Worm (Caenorhabditis elegans) whole organism, L4 larva: ENCODE data around the gene his-24.

Source experiments
- D1046.2 ChIP-seq: fragments of 200-800 bp; sonication (Bioruptor generic); IDR thresholded peaks from 2 replicates; pipeline ENCODE4 v1.3.6; 2022; ENCODE audit warnings: missing genetic modification characterization, missing compliant biosample characterization
- F26F4.8 ChIP-seq: fragments of 200-800 bp; sonication (Bioruptor generic); conservative IDR thresholded peaks from 2 replicates; pipeline ENCODE4 v1.3.6; 2022; ENCODE audit warnings: missing genetic modification characterization, missing compliant biosample characterization
- F37D6.2 ChIP-seq: sonication (generic microtip); optimal IDR thresholded peaks from 2 replicates; lab custom pipeline; 2016; ENCODE audit warnings: mild to moderate bottlenecking, missing genetic modification characterization, missing compliant biosample characterization
- F49E8.2 ChIP-seq: sonication (generic microtip); optimal IDR thresholded peaks from 2 replicates; lab custom pipeline; 2016; ENCODE audit warnings: missing compliant biosample characterization, mild to moderate bottlenecking, missing genetic modification characterization, borderline replicate concordance
- R02D3.7 ChIP-seq: fragments of 150-350 bp; sonication (generic microtip); optimal IDR thresholded peaks from 3 replicates; lab custom pipeline; 2014; ENCODE audit warnings: missing biosample characterization, missing genetic modification characterization
- T26A8.4 ChIP-seq: fragments of 200-800 bp; sonication (Bioruptor generic); IDR thresholded peaks from 2 replicates; pipeline ENCODE4 v1.3.6; 2022; ENCODE audit warnings: missing genetic modification characterization, missing compliant biosample characterization
- Y105C5A.15 ChIP-seq: fragments of 200-800 bp; sonication (Bioruptor generic); IDR thresholded peaks from 2 replicates; pipeline ENCODE4 v1.3.6; 2022; ENCODE audit warnings: missing genetic modification characterization, missing compliant biosample characterization
- Y48G9A.11 ChIP-seq: fragments of 200-800 bp; sonication (Bioruptor generic); IDR thresholded peaks from 2 replicates; pipeline ENCODE4 v1.3.6; 2022; ENCODE audit warnings: missing genetic modification reagents, missing genetic modification characterization, missing compliant biosample characterization
- Y75B8A.6 ChIP-seq: fragments of 200-800 bp; sonication (Bioruptor generic); IDR thresholded peaks from 2 replicates; pipeline ENCODE4 v1.3.6; 2022; ENCODE audit warnings: missing genetic modification reagents, missing genetic modification characterization, missing compliant biosample characterization
- ZK337.2 ChIP-seq: fragments of 200-800 bp; sonication (Bioruptor generic); IDR thresholded peaks from 2 replicates; pipeline ENCODE4 v1.3.6; 2022; ENCODE audit warnings: missing genetic modification reagents, missing genetic modification characterization, missing compliant biosample characterization
- arid-1 ChIP-seq: fragments of 200-800 bp; sonication (Bioruptor generic); conservative IDR thresholded peaks from 2 replicates; pipeline ENCODE4 v1.3.6; 2022; ENCODE audit warnings: missing genetic modification reagents, missing genetic modification characterization, missing compliant biosample characterization
- ceh-62 ChIP-seq: sonication (generic microtip); optimal IDR thresholded peaks from 2 replicates; lab custom pipeline; 2017; ENCODE audit warnings: missing biosample characterization, missing genetic modification characterization
- ces-1 ChIP-seq: fragments of 150-350 bp; sonication (generic microtip); optimal IDR thresholded peaks from 4 replicates; lab custom pipeline; 2014; ENCODE audit warnings: missing biosample characterization, missing genetic modification reagents, missing genetic modification characterization
- ctbp-1 ChIP-seq: fragments of 200-800 bp; sonication (Bioruptor generic); IDR thresholded peaks from 2 replicates; pipeline ENCODE4 v1.3.6; 2022; ENCODE audit warnings: missing genetic modification reagents, missing genetic modification characterization, missing compliant biosample characterization
- daf-12 ChIP-seq: fragments of 150-350 bp; optimal IDR thresholded peaks from 2 replicates; lab custom pipeline; 2014; ENCODE audit warnings: missing biosample characterization, missing genetic modification reagents, missing genetic modification characterization
- daf-19 ChIP-seq: fragments of 200-800 bp; sonication (Bioruptor generic); conservative IDR thresholded peaks from 2 replicates; pipeline ENCODE4 v1.3.6; 2022; ENCODE audit warnings: missing genetic modification characterization, missing compliant biosample characterization
- daf-8 ChIP-seq: fragments of 200-800 bp; sonication (Bioruptor generic); IDR thresholded peaks from 2 replicates; pipeline ENCODE4 v1.3.6; 2022; ENCODE audit warnings: missing genetic modification characterization, missing compliant biosample characterization
- dpl-1 ChIP-seq: fragments of 150-350 bp; optimal IDR thresholded peaks from 2 replicates; lab custom pipeline; 2014; ENCODE audit warnings: missing biosample characterization, missing genetic modification reagents, missing genetic modification characterization
- egl-43 ChIP-seq: fragments of 200-800 bp; sonication (Bioruptor generic); IDR thresholded peaks from 2 replicates; pipeline ENCODE4 v1.3.6; 2022; ENCODE audit warnings: missing genetic modification reagents, missing genetic modification characterization, missing compliant biosample characterization
- fkh-10 ChIP-seq: fragments of 150-350 bp; optimal IDR thresholded peaks from 2 replicates; lab custom pipeline; 2014; ENCODE audit warnings: missing biosample characterization, missing genetic modification reagents, missing genetic modification characterization
- hif-1 ChIP-seq, 2 experiments: sonication (generic microtip); optimal IDR thresholded peaks; 2 replicates each; lab custom pipeline; 2016 to 2017; ENCODE audit warnings: missing compliant biosample characterization in 2 of 2, missing genetic modification characterization in 2 of 2, missing genetic modification reagents in 2 of 2, missing genotype in 2 of 2, mild to moderate bottlenecking in 1 of 2
- hmg-1.1 ChIP-seq: fragments of 200-800 bp; sonication (Bioruptor generic); IDR thresholded peaks from 2 replicates; pipeline ENCODE4 v1.3.6; 2022; ENCODE audit warnings: missing genetic modification reagents, missing genetic modification characterization, missing compliant biosample characterization
- lim-7 ChIP-seq: fragments of 200-800 bp; sonication (Bioruptor generic); IDR thresholded peaks from 2 replicates; pipeline ENCODE4 v1.3.6; 2022; ENCODE audit warnings: missing genetic modification characterization, missing compliant biosample characterization
- lin-1 ChIP-seq: fragments of 200-800 bp; sonication (Bioruptor generic); IDR thresholded peaks from 2 replicates; pipeline ENCODE4 v1.3.6; 2022; ENCODE audit warnings: missing genetic modification reagents, missing genetic modification characterization, missing compliant biosample characterization
- lin-13 ChIP-seq: fragments of 150-350 bp; optimal IDR thresholded peaks from 2 replicates; lab custom pipeline; 2014; ENCODE audit warnings: missing biosample characterization, missing genetic modification reagents, missing genetic modification characterization
- lin-29 ChIP-seq: fragments of 200-800 bp; sonication (Bioruptor generic); IDR thresholded peaks from 2 replicates; pipeline ENCODE4 v1.3.6; 2022; ENCODE audit warnings: missing genetic modification reagents, missing genetic modification characterization, missing compliant biosample characterization
- lin-38 ChIP-seq: fragments of 200-800 bp; sonication (Bioruptor generic); IDR thresholded peaks from 2 replicates; pipeline ENCODE4 v1.3.6; 2022; ENCODE audit warnings: missing genetic modification reagents, missing genetic modification characterization, missing compliant biosample characterization
- lin-39 ChIP-seq: fragments of 150-350 bp; optimal IDR thresholded peaks from 2 replicates; lab custom pipeline; 2014; ENCODE audit warnings: missing biosample characterization, missing genetic modification reagents, missing genetic modification characterization
- lir-3 ChIP-seq: sonication (generic microtip); optimal IDR thresholded peaks from 2 replicates; lab custom pipeline; 2016; ENCODE audit warnings: mild to moderate bottlenecking, missing genetic modification characterization, missing compliant biosample characterization
- madf-9 ChIP-seq: fragments of 200-800 bp; sonication (Bioruptor generic); conservative IDR thresholded peaks from 2 replicates; pipeline ENCODE4 v1.3.6; 2022; ENCODE audit warnings: missing genetic modification reagents, missing genetic modification characterization, missing compliant biosample characterization
- mep-1 ChIP-seq: fragments of 150-350 bp; sonication (generic microtip); optimal IDR thresholded peaks from 3 replicates; lab custom pipeline; 2014; ENCODE audit warnings: missing biosample characterization, missing genetic modification characterization
- mxl-3 ChIP-seq: fragments of 200-800 bp; sonication (Bioruptor generic); optimal IDR thresholded peaks from 2 replicates; lab custom pipeline; 2018; ENCODE audit warnings: mild to moderate bottlenecking, missing genetic modification characterization, missing compliant biosample characterization
- nhr-11 ChIP-seq: fragments of 150-350 bp; optimal IDR thresholded peaks from 2 replicates; lab custom pipeline; 2014; ENCODE audit warnings: missing biosample characterization, missing genetic modification characterization
- nhr-111 ChIP-seq: fragments of 200-800 bp; sonication (Bioruptor generic); optimal IDR thresholded peaks from 2 replicates; lab custom pipeline; 2018; ENCODE audit warnings: mild to moderate bottlenecking, missing genetic modification characterization, missing compliant biosample characterization
- nhr-25 ChIP-seq: sonication (generic microtip); optimal IDR thresholded peaks from 2 replicates; lab custom pipeline; 2017; ENCODE audit warnings: missing genetic modification characterization, mild to moderate bottlenecking, missing compliant biosample characterization, antibody characterized with exemption, moderate library complexity, borderline replicate concordance; ENCODE audit not compliant: insufficient read depth
- nhr-28 ChIP-seq: fragments of 150-350 bp; optimal IDR thresholded peaks from 2 replicates; lab custom pipeline; 2014; ENCODE audit warnings: missing biosample characterization, missing genetic modification characterization
- nhr-41 ChIP-seq: fragments of 200-800 bp; sonication (Bioruptor generic); IDR thresholded peaks from 2 replicates; pipeline ENCODE4 v1.3.6; 2022; ENCODE audit warnings: missing genetic modification reagents, missing genetic modification characterization, missing compliant biosample characterization
- nhr-42 ChIP-seq: fragments of 200-800 bp; sonication (Bioruptor generic); IDR thresholded peaks from 2 replicates; pipeline ENCODE4 v1.3.6; 2022; ENCODE audit warnings: missing genetic modification characterization, missing compliant biosample characterization
- pha-4 ChIP-seq, 2 experiments: fragments of 150-350 bp in 1 of 2; fragments of 200-800 bp in 1 of 2; sonication (Bioruptor generic) in 1 of 2; IDR thresholded peaks in 1 of 2; optimal IDR thresholded peaks in 1 of 2; 2 replicates each; pipeline versions ENCODE4 v1.3.6 to Lab custom; 2014 to 2022; ENCODE audit warnings: missing genetic modification characterization in 2 of 2, missing genetic modification reagents in 2 of 2, missing biosample characterization in 1 of 2, missing compliant biosample characterization in 1 of 2
- pqm-1 ChIP-seq: sonication (generic microtip); optimal IDR thresholded peaks from 2 replicates; lab custom pipeline; 2017; ENCODE audit warnings: missing biosample characterization, missing genetic modification characterization
- set-16 ChIP-seq: fragments of 200-800 bp; sonication (Bioruptor generic); IDR thresholded peaks from 2 replicates; pipeline ENCODE4 v1.3.6; 2022; ENCODE audit warnings: missing genetic modification reagents, missing genetic modification characterization, missing compliant biosample characterization
- snpc-4 ChIP-seq: fragments of 150-350 bp; optimal IDR thresholded peaks from 2 replicates; lab custom pipeline; 2014; ENCODE audit warnings: missing biosample characterization, missing genetic modification characterization
- spr-1 ChIP-seq: sonication (generic microtip); optimal IDR thresholded peaks from 2 replicates; lab custom pipeline; 2016; ENCODE audit warnings: mild to moderate bottlenecking, missing genetic modification characterization, missing compliant biosample characterization
- spr-3 ChIP-seq: fragments of 200-800 bp; sonication (Bioruptor generic); optimal IDR thresholded peaks from 2 replicates; lab custom pipeline; 2018; ENCODE audit warnings: mild to moderate bottlenecking, missing genetic modification characterization, missing compliant biosample characterization
- unc-130 ChIP-seq: sonication (generic microtip); optimal IDR thresholded peaks from 2 replicates; lab custom pipeline; 2016; ENCODE audit warnings: missing genetic modification reagents, missing genetic modification characterization, missing compliant biosample characterization
- unc-39 ChIP-seq: sonication (generic microtip); optimal IDR thresholded peaks from 2 replicates; lab custom pipeline; 2017; ENCODE audit warnings: missing biosample characterization, missing genetic modification characterization
- unc-62 ChIP-seq, 3 experiments: fragments of 150-350 bp in 1 of 3; sonication (generic microtip); optimal IDR thresholded peaks in 2 of 3; peaks in 1 of 3; 1 replicate in 1 of 3; 2 replicates in 2 of 3; lab custom pipeline; 2014 to 2017; ENCODE audit warnings: missing biosample characterization in 3 of 3, missing genetic modification characterization in 3 of 3, missing genetic modification reagents in 3 of 3, missing genotype in 1 of 3
- vab-7 ChIP-seq: fragments of 200-800 bp; sonication (Bioruptor generic); IDR thresholded peaks from 2 replicates; pipeline ENCODE4 v1.3.6; 2022; ENCODE audit warnings: missing genetic modification reagents, missing genetic modification characterization, missing compliant biosample characterization
- zag-1 ChIP-seq: fragments of 150-350 bp; optimal IDR thresholded peaks from 2 replicates; lab custom pipeline; 2014; ENCODE audit warnings: missing biosample characterization, missing genetic modification characterization
- zfp-2 ChIP-seq: sonication (generic microtip); optimal IDR thresholded peaks from 2 replicates; lab custom pipeline; 2016; ENCODE audit warnings: mild to moderate bottlenecking, missing genetic modification characterization, missing compliant biosample characterization
- ztf-11 ChIP-seq: fragments of 150-350 bp; optimal IDR thresholded peaks from 2 replicates; lab custom pipeline; 2014; ENCODE audit warnings: missing biosample characterization, missing genetic modification characterization

his-24 gene

DNA sequence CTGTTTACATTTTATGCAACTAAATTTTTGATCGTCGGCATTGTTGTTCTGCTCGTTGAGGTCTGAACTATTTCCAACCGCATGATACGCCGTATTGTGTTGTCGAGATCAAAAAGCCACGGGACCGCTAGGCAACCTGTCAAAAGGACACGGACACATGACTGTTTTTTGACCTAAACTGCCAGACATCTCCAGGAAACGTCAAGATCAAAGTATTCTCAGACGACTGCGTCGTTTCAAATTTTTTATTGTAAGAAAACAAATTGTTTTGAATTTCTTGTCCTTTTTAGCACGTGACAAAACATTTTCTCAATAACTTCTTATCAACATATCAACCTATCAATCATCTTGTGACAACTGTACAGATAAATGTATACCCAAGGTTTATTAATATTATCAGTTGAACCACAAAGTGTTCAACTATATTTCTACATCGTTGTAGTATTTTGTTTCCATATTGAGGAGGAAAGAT lies 12.3 kb downstream of the his-24 start (continued):
- peak; percentile 47; the same call in 1 of the 2 replicates for TF ChIP-seq lin-38 (GFP tag; lab: Robert Waterston, UW)
- no peak for TF ChIP-seq nhr-11 (tag; lab: Kevin White, UChicago)
- no peak for TF ChIP-seq daf-19
- TF ChIP-seq daf-12 (tag; lab: Kevin White, UChicago) = no peak
- TF ChIP-seq daf-8 = no peak
- TF ChIP-seq mep-1 (tag; lab: Kevin White, UChicago) = peak; percentile 80
- TF ChIP-seq ces-1 (GFP tag; lab: Kevin White, UChicago) = no peak
- no peak for TF ChIP-seq fkh-10 (GFP tag; lab: Kevin White, UChicago)
- peak; percentile 76 for TF ChIP-seq pqm-1
- no peak for TF ChIP-seq egl-43 (GFP tag; lab: Robert Waterston, UW)
- TF ChIP-seq lin-29 = no peak; the same call in 1 of the 2 replicates
- TF ChIP-seq hmg-1.1 (GFP tag; lab: Robert Waterston, UW) = no peak
- no peak for TF ChIP-seq Y75B8A.6 (GFP tag; lab: Robert Waterston, UW)
- peak; percentile 57 to 99 for TF ChIP-seq unc-62 (GFP tag; optimal IDR thresholded peaks at IDR 0.05 in 1 of 2; lab: Kevin White, UChicago)
- TF ChIP-seq unc-62 (tag; optimal IDR thresholded peaks at IDR 0.05; lab: Kevin White, UChicago) = no peak
- TF ChIP-seq nhr-111 (GFP tag; lab: Kevin White, UChicago) = no peak
- no peak for TF ChIP-seq Y105C5A.15 (GFP tag; lab: Robert Waterston, UW)
- no peak for TF ChIP-seq ZK337.2
- TF ChIP-seq spr-1 (tag; lab: Kevin White, UChicago) = peak; percentile 19
- peak; percentile 12 for TF ChIP-seq dpl-1
- TF ChIP-seq arid-1 (GFP tag; lab: Robert Waterston, UW) = no peak
- TF ChIP-seq F37D6.2 (tag; lab: Kevin White, UChicago) = no peak
- no peak for TF ChIP-seq T26A8.4
- TF ChIP-seq lim-7 (GFP tag; lab: Robert Waterston, UW) = no peak
- no peak for TF ChIP-seq nhr-42 (GFP tag; lab: Robert Waterston, UW)
- no peak for TF ChIP-seq spr-3 (GFP tag; lab: Kevin White, UChicago)
- TF ChIP-seq unc-39 (tag; lab: Kevin White, UChicago) = no peak
- TF ChIP-seq vab-7 = no peak
- TF ChIP-seq R02D3.7 (tag; lab: Kevin White, UChicago) = no peak
- TF ChIP-seq ceh-62 (tag; lab: Kevin White, UChicago) = no peak
- no peak for TF ChIP-seq unc-130 (GFP tag; lab: Kevin White, UChicago)
- no peak for TF ChIP-seq ztf-11 (tag; lab: Kevin White, UChicago)
- TF ChIP-seq D1046.2 (GFP tag; lab: Robert Waterston, UW) = no peak
- peak; percentile 92 for TF ChIP-seq nhr-28 (tag; lab: Kevin White, UChicago)
- no peak for TF ChIP-seq zag-1 (tag; lab: Kevin White, UChicago)
- no peak for TF ChIP-seq ctbp-1 (GFP tag; lab: Robert Waterston, UW)
- no peak for TF ChIP-seq nhr-41 (GFP tag; lab: Robert Waterston, UW)
- TF ChIP-seq hif-1 (tag; optimal IDR thresholded peaks at IDR 0.05; lab: Kevin White, UChicago) = peak in 1 of 2 experiments; percentile 71
- TF ChIP-seq pha-4 (GFP tag; IDR thresholded peaks at IDR 0.05; lab: Robert Waterston, UW) = no peak
- no peak for TF ChIP-seq pha-4 (tag; optimal IDR thresholded peaks at IDR 0.05; lab: Kevin White, UChicago)
- TF ChIP-seq lir-3 (tag; lab: Kevin White, UChicago) = no peak
- TF ChIP-seq lin-13 = no peak
- TF ChIP-seq set-16 (GFP tag; lab: Robert Waterston, UW) = no peak
- no peak for TF ChIP-seq F26F4.8 (GFP tag; lab: Robert Waterston, UW)
- TF ChIP-seq zfp-2 (tag; lab: Kevin White, UChicago) = no peak
- no peak for TF ChIP-seq Y48G9A.11 (GFP tag; lab: Robert Waterston, UW)
- no peak for TF ChIP-seq snpc-4 (tag; lab: Kevin White, UChicago)
- no peak for TF ChIP-seq lin-39
- no peak for TF ChIP-seq F49E8.2 (tag; lab: Kevin White, UChicago)
- peak; percentile 82 for TF ChIP-seq lin-1 (GFP tag; lab: Robert Waterston, UW)
- TF ChIP-seq madf-9 (GFP tag; lab: Robert Waterston, UW) = no peak
- peak; percentile 1 for TF ChIP-seq nhr-25 (tag; lab: Kevin White, UChicago)
- TF ChIP-seq mxl-3 = peak; percentile 43
